Worm (Caenorhabditis elegans): ENCODE results near the gene osm-11.

- TF ChIP-seq flt-1 (GFP tag; IDR thresholded peaks at IDR 0.05) (no peak), ztf-29 (GFP tag; IDR thresholded peaks at IDR 0.05) (no peak), tab-1 (GFP tag; IDR thresholded peaks at IDR 0.05) (no peak), T22C8.4 (GFP tag; IDR thresholded peaks at IDR 0.05) (no peak), ztf-23 (GFP tag; IDR thresholded peaks at IDR 0.05) (no peak)
Measured at ce11 chrX:17464801-17465200, 43.4 kb upstream of the osm-11 start, which contains the start of gene slc-17.1.
